Worm (Caenorhabditis elegans) whole organism, late embryonic: ENCODE measurements around the gene C01G12.5.

ENCODE experiments used
- C38D4.7 ChIP-seq: fragments of 200-800 bp; sonication (Bioruptor generic); optimal IDR thresholded peaks from 2 replicates; lab custom pipeline; 2018; ENCODE audit warnings: mild to moderate bottlenecking, missing genetic modification characterization, moderate library complexity, missing compliant biosample characterization
- F13H6.1 ChIP-seq: sonication (generic microtip); optimal IDR thresholded peaks from 2 replicates; lab custom pipeline; 2016; ENCODE audit warnings: missing genetic modification characterization, missing compliant biosample characterization
- K09A11.1 ChIP-seq: sonication (generic microtip); optimal IDR thresholded peaks from 2 replicates; lab custom pipeline; 2017; ENCODE audit warnings: antibody characterized with exemption, mild to moderate bottlenecking, missing genetic modification characterization, missing compliant biosample characterization; ENCODE audit not compliant: insufficient read depth
- Y22D7AL.16 ChIP-seq: sonication (generic microtip); optimal IDR thresholded peaks from 2 replicates; lab custom pipeline; 2016; ENCODE audit warnings: missing genetic modification characterization, missing compliant biosample characterization
- ahr-1 ChIP-seq: sonication (generic microtip); optimal IDR thresholded peaks from 2 replicates; lab custom pipeline; 2016; ENCODE audit warnings: missing genetic modification characterization, missing compliant biosample characterization
- ama-1 ChIP-seq: fragments of 150-350 bp; optimal IDR thresholded peaks from 2 replicates; lab custom pipeline; 2014
- ceh-18 ChIP-seq: sonication (generic microtip); optimal IDR thresholded peaks from 2 replicates; lab custom pipeline; 2016; ENCODE audit warnings: missing genetic modification characterization, missing compliant biosample characterization
- ceh-30 ChIP-seq: fragments of 150-350 bp; optimal IDR thresholded peaks from 2 replicates; lab custom pipeline; 2014; ENCODE audit warnings: missing biosample characterization, missing genetic modification characterization
- ceh-45 ChIP-seq: fragments of 200-800 bp; sonication (Bioruptor generic); IDR thresholded peaks from 2 replicates; pipeline ENCODE4 v1.3.6; 2022; ENCODE audit warnings: missing genetic modification reagents, missing genetic modification characterization, missing compliant biosample characterization
- ceh-48 ChIP-seq: sonication (generic microtip); optimal IDR thresholded peaks from 2 replicates; lab custom pipeline; 2016; ENCODE audit warnings: missing genetic modification characterization, inconsistent platforms, missing compliant biosample characterization
- ceh-6 ChIP-seq: fragments of 200-800 bp; sonication (Bioruptor generic); optimal IDR thresholded peaks from 2 replicates; lab custom pipeline; 2018; ENCODE audit warnings: mild to moderate bottlenecking, missing genetic modification characterization, missing compliant biosample characterization
- ceh-9 ChIP-seq: sonication (generic microtip); optimal IDR thresholded peaks from 2 replicates; lab custom pipeline; 2016; ENCODE audit warnings: mild to moderate bottlenecking, missing genetic modification characterization, inconsistent platforms, missing compliant biosample characterization
- dmd-4 ChIP-seq: sonication (generic microtip); optimal IDR thresholded peaks from 2 replicates; lab custom pipeline; 2016; ENCODE audit warnings: borderline replicate concordance, missing genetic modification characterization, missing compliant biosample characterization
- dve-1 ChIP-seq: sonication (generic microtip); optimal IDR thresholded peaks from 2 replicates; lab custom pipeline; 2017; ENCODE audit warnings: antibody characterized with exemption, mild to moderate bottlenecking, missing genetic modification characterization, missing compliant biosample characterization
- elt-4 ChIP-seq: sonication (generic microtip); optimal IDR thresholded peaks from 2 replicates; lab custom pipeline; 2016; ENCODE audit warnings: missing genetic modification characterization, missing compliant biosample characterization
- ets-4 ChIP-seq: sonication (generic microtip); optimal IDR thresholded peaks from 2 replicates; lab custom pipeline; 2016; ENCODE audit warnings: missing genetic modification characterization, missing compliant biosample characterization
- fax-1 ChIP-seq: sonication (generic microtip); optimal IDR thresholded peaks from 2 replicates; lab custom pipeline; 2016; ENCODE audit warnings: missing genotype, missing genetic modification characterization, missing compliant biosample characterization
- fkh-6 ChIP-seq: sonication (generic microtip); optimal IDR thresholded peaks from 2 replicates; lab custom pipeline; 2016; ENCODE audit warnings: missing genetic modification characterization, missing compliant biosample characterization
- gmeb-2 ChIP-seq: sonication (generic microtip); optimal IDR thresholded peaks from 2 replicates; lab custom pipeline; 2016; ENCODE audit warnings: missing genetic modification characterization, inconsistent platforms, missing compliant biosample characterization
- hlh-13 ChIP-seq: fragments of 200-800 bp; sonication (Bioruptor generic); optimal IDR thresholded peaks from 2 replicates; lab custom pipeline; 2018; ENCODE audit warnings: mild to moderate bottlenecking, missing genetic modification characterization, missing compliant biosample characterization
- hlh-6 ChIP-seq: sonication (generic microtip); optimal IDR thresholded peaks from 2 replicates; lab custom pipeline; 2016; ENCODE audit warnings: missing genotype, missing genetic modification characterization, missing compliant biosample characterization
- lim-6 ChIP-seq: sonication (generic microtip); optimal IDR thresholded peaks from 2 replicates; lab custom pipeline; 2016; ENCODE audit warnings: missing genetic modification characterization, missing compliant biosample characterization
- mec-3 ChIP-seq: sonication (generic microtip); optimal IDR thresholded peaks from 2 replicates; lab custom pipeline; 2016; ENCODE audit warnings: borderline replicate concordance, missing genetic modification characterization, missing compliant biosample characterization
- nfya-1 ChIP-seq: sonication (generic microtip); optimal IDR thresholded peaks from 2 replicates; lab custom pipeline; 2017; ENCODE audit warnings: missing genetic modification characterization, mild to moderate bottlenecking, missing compliant biosample characterization, antibody characterized with exemption, moderate library complexity
- nhr-11 ChIP-seq: fragments of 150-350 bp; optimal IDR thresholded peaks from 2 replicates; lab custom pipeline; 2014; ENCODE audit warnings: missing biosample characterization, missing genetic modification characterization
- nhr-232 ChIP-seq: sonication (generic microtip); optimal IDR thresholded peaks from 2 replicates; lab custom pipeline; 2016; ENCODE audit warnings: missing genetic modification characterization, missing compliant biosample characterization
- pag-3 ChIP-seq: sonication (generic microtip); optimal IDR thresholded peaks from 2 replicates; lab custom pipeline; 2016; ENCODE audit warnings: missing compliant biosample characterization, missing genetic modification characterization, borderline replicate concordance
- pax-1 ChIP-seq: fragments of 150-350 bp; optimal IDR thresholded peaks from 2 replicates; lab custom pipeline; 2014; ENCODE audit warnings: missing biosample characterization, missing genetic modification characterization
- pha-4 ChIP-seq: fragments of 150-350 bp; optimal IDR thresholded peaks from 2 replicates; lab custom pipeline; 2018; ENCODE audit warnings: missing biosample characterization, missing genetic modification reagents, missing genetic modification characterization
- ref-2 ChIP-seq: sonication (generic microtip); optimal IDR thresholded peaks from 2 replicates; lab custom pipeline; 2016; ENCODE audit warnings: missing genetic modification characterization, missing compliant biosample characterization
- rnt-1 ChIP-seq: sonication (generic microtip); optimal IDR thresholded peaks from 2 replicates; lab custom pipeline; 2016; ENCODE audit warnings: missing genetic modification characterization, missing compliant biosample characterization
- syd-9 ChIP-seq: sonication (generic microtip); optimal IDR thresholded peaks from 2 replicates; lab custom pipeline; 2016; ENCODE audit warnings: mild to moderate bottlenecking, missing genetic modification characterization, moderate library complexity, missing compliant biosample characterization
- tbx-2 ChIP-seq: sonication (generic microtip); optimal IDR thresholded peaks from 2 replicates; lab custom pipeline; 2016; ENCODE audit warnings: missing genetic modification characterization, missing compliant biosample characterization
- tbx-7 ChIP-seq: sonication (generic microtip); optimal IDR thresholded peaks from 2 replicates; lab custom pipeline; 2016; ENCODE audit warnings: missing genotype, missing genetic modification characterization, missing compliant biosample characterization
- unc-3 ChIP-seq, 2 experiments: fragments of 200-800 bp in 1 of 2; sonication (Bioruptor generic) in 1 of 2; sonication (generic microtip) in 1 of 2; conservative IDR thresholded peaks in 1 of 2; optimal IDR thresholded peaks in 1 of 2; 2 replicates each; pipeline versions ENCODE4 v1.3.6 to Lab custom; 2016 to 2022; ENCODE audit warnings: missing compliant biosample characterization in 2 of 2, missing genetic modification characterization in 2 of 2, missing genetic modification reagents in 1 of 2
- unc-55 ChIP-seq: sonication (generic microtip); optimal IDR thresholded peaks from 2 replicates; lab custom pipeline; 2017; ENCODE audit warnings: missing biosample characterization, missing genetic modification reagents, missing genetic modification characterization
- unc-86 ChIP-seq: sonication (generic microtip); optimal IDR thresholded peaks from 2 replicates; lab custom pipeline; 2016; ENCODE audit warnings: missing genetic modification characterization, missing compliant biosample characterization
- ztf-16 ChIP-seq: sonication (generic microtip); optimal IDR thresholded peaks from 2 replicates; lab custom pipeline; 2017; ENCODE audit warnings: missing genetic modification characterization, missing compliant biosample characterization

The C01G12.5 gene

DNA sequence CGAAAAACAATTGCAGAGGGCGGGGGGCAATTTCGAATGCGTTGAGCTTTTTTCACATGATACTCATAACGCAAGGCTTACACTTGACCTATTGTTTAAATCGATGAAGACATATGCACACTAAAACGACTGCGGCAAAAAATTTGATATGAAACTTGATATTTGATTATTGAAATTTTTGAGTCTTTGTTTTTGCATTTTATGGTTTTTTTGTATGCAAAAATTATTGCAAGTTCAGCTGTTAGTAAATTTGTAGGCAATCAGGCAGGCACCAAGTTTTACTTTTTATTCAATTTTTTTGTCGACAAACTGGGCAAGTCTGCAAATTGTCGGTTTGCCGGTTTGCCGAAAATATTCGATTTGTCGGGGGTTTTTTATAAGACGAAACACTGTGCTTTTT is 18.9 kb upstream of the C01G12.5 start, which contains the start of gene arl-3:
Gene arl-3, plus strand, starts transcription at position 301 of the 400 bp plus-strand sequence.
- no peak for TF ChIP-seq ceh-6 (GFP tag; lab: Kevin White, UChicago)
- no peak for TF ChIP-seq unc-86
- TF ChIP-seq ceh-9 (tag; lab: Kevin White, UChicago), result no peak
- no peak for TF ChIP-seq dve-1 (tag; lab: Kevin White, UChicago)
- TF ChIP-seq ref-2 (tag; lab: Kevin White, UChicago), result no peak
- TF ChIP-seq gmeb-2 (tag; lab: Kevin White, UChicago), result no peak
- TF ChIP-seq fax-1 (tag; lab: Kevin White, UChicago), result no peak
- no peak for TF ChIP-seq ztf-16 (tag; lab: Kevin White, UChicago)
- TF ChIP-seq ceh-48, result no peak
- TF ChIP-seq ceh-30, result no peak
- TF ChIP-seq tbx-2 (tag; lab: Kevin White, UChicago), result no peak
- TF ChIP-seq fkh-6 (tag; lab: Kevin White, UChicago), result no peak
- no peak for TF ChIP-seq pax-1 (tag; lab: Kevin White, UChicago)
- no peak for TF ChIP-seq nhr-232 (tag; lab: Kevin White, UChicago)
- TF ChIP-seq nfya-1, result no peak

DNA sequence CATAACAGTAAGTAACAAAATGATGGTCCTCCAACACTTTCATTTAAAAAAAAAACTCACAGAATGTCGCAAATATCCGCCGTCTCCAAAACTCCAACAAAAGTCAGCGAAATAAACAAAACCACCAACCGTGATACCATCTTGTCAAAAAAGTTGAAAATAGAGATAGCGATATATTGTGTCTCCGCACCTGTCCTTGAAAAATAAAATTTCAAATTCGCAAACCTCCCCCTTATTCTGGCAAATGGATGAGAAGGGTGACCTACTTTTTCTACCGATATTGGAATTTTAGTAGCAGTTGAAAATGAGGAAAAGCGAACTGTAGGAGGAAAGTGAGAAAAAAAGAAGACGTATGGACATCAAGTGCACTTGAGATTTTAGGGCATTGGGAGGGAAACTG is 18.2 kb upstream of the C01G12.5 start, which contains the start of gene F19H8.2:
Gene F19H8.2, minus strand, starts transcription at position 391 of the 400 bp plus-strand sequence.
- TF ChIP-seq tbx-2 (tag; lab: Kevin White, UChicago) (no peak), unc-86 (no peak), pha-4 (tag; lab: Kevin White, UChicago) (no peak), lim-6 (tag; lab: Kevin White, UChicago) (no peak), pag-3 (tag; lab: Kevin White, UChicago) (no peak)

DNA sequence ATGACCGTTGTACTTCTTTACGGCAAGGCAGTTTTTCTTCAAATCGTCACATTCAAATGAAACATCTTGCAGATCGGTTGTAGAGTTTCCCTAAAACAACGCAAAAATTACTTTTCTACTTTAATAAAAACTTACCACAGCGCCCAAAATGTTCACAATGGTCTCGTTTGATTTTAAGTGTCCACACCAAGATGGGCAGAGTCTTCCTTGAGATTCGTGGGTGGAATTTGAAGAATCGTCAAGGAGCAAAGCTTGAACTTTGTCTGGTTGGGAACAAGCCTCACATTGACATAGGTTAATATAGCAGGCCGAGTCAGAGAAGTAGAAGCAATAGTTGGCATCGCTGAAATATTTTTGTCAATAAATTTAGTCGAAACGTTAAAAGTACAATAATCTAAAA is 17.7 kb upstream of the C01G12.5 start:
- TF ChIP-seq syd-9 (tag; lab: Kevin White, UChicago), result no peak
- TF ChIP-seq C38D4.7 (GFP tag; lab: Kevin White, UChicago), result no peak
- TF ChIP-seq nhr-232 (tag; lab: Kevin White, UChicago), result no peak
- TF ChIP-seq ahr-1 (tag; lab: Kevin White, UChicago), result no peak
- TF ChIP-seq gmeb-2 (tag; lab: Kevin White, UChicago), result no peak
- TF ChIP-seq K09A11.1 (tag; lab: Kevin White, UChicago), result no peak
- TF ChIP-seq ceh-45 (GFP tag; lab: Robert Waterston, UW), result no peak
- TF ChIP-seq Y22D7AL.16, result no peak
- TF ChIP-seq ama-1 (lab: Kevin White, UChicago), result no peak

DNA sequence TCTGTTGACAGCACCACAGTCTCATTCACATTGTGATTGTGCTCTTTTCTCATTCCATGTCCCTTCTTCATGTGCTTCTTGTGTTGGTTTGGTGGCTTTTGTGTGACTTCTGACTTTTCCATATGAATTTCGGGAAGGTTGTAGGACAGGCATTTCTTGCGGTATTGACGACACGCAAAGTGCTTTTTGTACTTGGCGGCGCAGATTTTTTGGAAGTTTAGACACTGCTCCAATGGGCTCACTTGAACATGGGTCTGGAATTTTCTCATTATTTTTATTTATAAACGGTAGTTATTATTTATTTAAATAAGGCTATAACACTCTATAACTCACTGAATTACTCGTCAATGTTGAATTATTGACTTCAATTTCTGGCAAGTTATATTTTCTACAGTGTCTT is 17.0 kb upstream of the C01G12.5 start:
- no peak for TF ChIP-seq elt-4 (tag; lab: Kevin White, UChicago)
- no peak for TF ChIP-seq pha-4 (tag; lab: Kevin White, UChicago)
- no peak for TF ChIP-seq rnt-1 (tag; lab: Kevin White, UChicago)
- no peak for TF ChIP-seq hlh-6 (tag; lab: Kevin White, UChicago)
- TF ChIP-seq nhr-232 (tag; lab: Kevin White, UChicago), result no peak
- no peak for TF ChIP-seq hlh-13 (GFP tag; lab: Kevin White, UChicago)
- no peak for TF ChIP-seq unc-55 (GFP tag; lab: Kevin White, UChicago)
- no peak for TF ChIP-seq ets-4
- no peak for TF ChIP-seq tbx-7 (tag; lab: Kevin White, UChicago)
- TF ChIP-seq tbx-2 (tag; lab: Kevin White, UChicago), result no peak
- no peak for TF ChIP-seq mec-3 (tag; lab: Kevin White, UChicago)
- no peak for TF ChIP-seq F13H6.1 (tag; lab: Kevin White, UChicago)
- no peak for TF ChIP-seq nhr-11 (tag; lab: Kevin White, UChicago)
- no peak for TF ChIP-seq unc-3 (GFP tag; conservative IDR thresholded peaks at IDR 0.05; lab: Robert Waterston, UW)
- no peak for TF ChIP-seq unc-3 (tag; optimal IDR thresholded peaks at IDR 0.05; lab: Kevin White, UChicago)
- no peak for TF ChIP-seq dmd-4
- TF ChIP-seq ceh-18, result no peak
